Worm (Caenorhabditis elegans) whole organism, L2 larva: Measurements from ENCODE around the gene B0563.10.

Source experiments
- C34F6.9 ChIP-seq: fragments of 150-350 bp; optimal IDR thresholded peaks from 2 replicates; lab custom pipeline; 2014; ENCODE audit warnings: missing biosample characterization, missing genetic modification characterization
- F13H6.1 ChIP-seq: sonication (generic microtip); optimal IDR thresholded peaks from 2 replicates; lab custom pipeline; 2016; ENCODE audit warnings: missing genetic modification characterization, missing compliant biosample characterization
- R02D3.7 ChIP-seq: fragments of 150-350 bp; optimal IDR thresholded peaks from 2 replicates; lab custom pipeline; 2014; ENCODE audit warnings: missing biosample characterization, missing genetic modification characterization
- Y55F3AM.14 ChIP-seq: fragments of 200-800 bp; sonication (Bioruptor generic); optimal IDR thresholded peaks from 2 replicates; lab custom pipeline; 2018; ENCODE audit warnings: mild to moderate bottlenecking, missing genetic modification characterization, missing compliant biosample characterization
- aly-2 ChIP-seq: fragments of 150-350 bp; optimal IDR thresholded peaks from 2 replicates; lab custom pipeline; 2014; ENCODE audit warnings: missing biosample characterization, missing genetic modification characterization
- ama-1 ChIP-seq: fragments of 150-350 bp; optimal IDR thresholded peaks from 2 replicates; lab custom pipeline; 2018; ENCODE audit warnings: inconsistent platforms
- blmp-1 ChIP-seq: sonication (generic microtip); optimal IDR thresholded peaks from 2 replicates; lab custom pipeline; 2017; ENCODE audit warnings: missing genetic modification characterization, mild to moderate bottlenecking, missing compliant biosample characterization, antibody characterized with exemption, moderate library complexity; ENCODE audit not compliant: insufficient read depth
- crh-2 ChIP-seq: sonication (generic microtip); optimal IDR thresholded peaks from 2 replicates; lab custom pipeline; 2017; ENCODE audit warnings: missing biosample characterization, missing genetic modification characterization
- dmd-4 ChIP-seq: sonication (generic microtip); optimal IDR thresholded peaks from 2 replicates; lab custom pipeline; 2017; ENCODE audit warnings: missing biosample characterization, missing genetic modification characterization
- egl-27 ChIP-seq: sonication (generic microtip); optimal IDR thresholded peaks from 3 replicates; lab custom pipeline; 2017; ENCODE audit warnings: missing biosample characterization, missing genetic modification reagents, missing genetic modification characterization
- elt-3 ChIP-seq: sonication (generic microtip); optimal IDR thresholded peaks from 2 replicates; lab custom pipeline; 2017; ENCODE audit warnings: missing biosample characterization, missing genetic modification characterization
- fos-1 ChIP-seq: fragments of 150-350 bp; optimal IDR thresholded peaks from 2 replicates; lab custom pipeline; 2014; ENCODE audit warnings: missing biosample characterization, missing genetic modification characterization
- gmeb-1 ChIP-seq: fragments of 150-350 bp; optimal IDR thresholded peaks from 2 replicates; lab custom pipeline; 2014; ENCODE audit warnings: missing biosample characterization, missing genetic modification characterization
- lin-11 ChIP-seq: fragments of 150-350 bp; sonication (generic microtip); optimal IDR thresholded peaks from 2 replicates; lab custom pipeline; 2014; ENCODE audit warnings: missing biosample characterization, missing genetic modification characterization, inconsistent platforms, mixed read lengths
- lin-13 ChIP-seq: fragments of 150-350 bp; optimal IDR thresholded peaks from 2 replicates; lab custom pipeline; 2014; ENCODE audit warnings: missing biosample characterization, missing genetic modification reagents, missing genetic modification characterization
- lsy-2 ChIP-seq, 2 experiments: fragments of 150-350 bp in 1 of 2; sonication (generic microtip) in 1 of 2; optimal IDR thresholded peaks; 2 replicates each; lab custom pipeline; 2014 to 2017; ENCODE audit warnings: missing biosample characterization in 2 of 2, missing genetic modification characterization in 2 of 2
- mab-5 ChIP-seq: fragments of 150-350 bp; optimal IDR thresholded peaks from 2 replicates; lab custom pipeline; 2014; ENCODE audit warnings: missing biosample characterization, missing genetic modification characterization
- mdl-1 ChIP-seq, 2 experiments: fragments of 150-350 bp in 1 of 2; sonication (generic microtip) in 1 of 2; optimal IDR thresholded peaks; 2 replicates each; lab custom pipeline; 2017; ENCODE audit warnings: missing biosample characterization in 2 of 2, missing genetic modification characterization in 2 of 2
- nhr-11 ChIP-seq: fragments of 150-350 bp; optimal IDR thresholded peaks from 2 replicates; lab custom pipeline; 2014; ENCODE audit warnings: missing biosample characterization, missing genetic modification characterization
- nhr-12 ChIP-seq: fragments of 150-350 bp; optimal IDR thresholded peaks from 2 replicates; lab custom pipeline; 2014; ENCODE audit warnings: missing biosample characterization, missing genetic modification characterization
- nhr-129 ChIP-seq: fragments of 150-350 bp; optimal IDR thresholded peaks from 2 replicates; lab custom pipeline; 2014; ENCODE audit warnings: missing biosample characterization, missing genetic modification characterization
- nhr-21 ChIP-seq: fragments of 150-350 bp; optimal IDR thresholded peaks from 2 replicates; lab custom pipeline; 2014; ENCODE audit warnings: missing biosample characterization, missing genetic modification characterization
- nhr-23 ChIP-seq: fragments of 150-350 bp; optimal IDR thresholded peaks from 2 replicates; lab custom pipeline; 2014; ENCODE audit warnings: missing biosample characterization, missing genetic modification reagents, missing genetic modification characterization
- nhr-25 ChIP-seq: fragments of 150-350 bp; sonication (generic microtip); optimal IDR thresholded peaks from 3 replicates; lab custom pipeline; 2014; ENCODE audit warnings: missing biosample characterization, missing genetic modification characterization
- nhr-6 ChIP-seq: fragments of 150-350 bp; optimal IDR thresholded peaks from 2 replicates; lab custom pipeline; 2014; ENCODE audit warnings: missing biosample characterization, missing genetic modification characterization
- nhr-77 ChIP-seq: fragments of 150-350 bp; optimal IDR thresholded peaks from 2 replicates; lab custom pipeline; 2014; ENCODE audit warnings: missing biosample characterization, missing genetic modification characterization
- sem-4 ChIP-seq: fragments of 150-350 bp; optimal IDR thresholded peaks from 2 replicates; lab custom pipeline; 2014; ENCODE audit warnings: missing biosample characterization, missing genetic modification reagents, missing genetic modification characterization
- skn-1 ChIP-seq: sonication (generic microtip); optimal IDR thresholded peaks from 2 replicates; lab custom pipeline; 2017; ENCODE audit warnings: missing biosample characterization, missing genetic modification characterization
- sma-3 ChIP-seq: sonication (generic microtip); optimal IDR thresholded peaks from 2 replicates; lab custom pipeline; 2016; ENCODE audit warnings: missing genetic modification reagents, missing genetic modification characterization, missing compliant biosample characterization
- sma-9 ChIP-seq, 2 experiments: fragments of 150-350 bp in 1 of 2; sonication (generic microtip) in 1 of 2; optimal IDR thresholded peaks; 2 replicates each; lab custom pipeline; 2014 to 2016; ENCODE audit warnings: missing genetic modification characterization in 2 of 2, mild to moderate bottlenecking in 1 of 2, missing biosample characterization in 1 of 2, missing compliant biosample characterization in 1 of 2, missing genetic modification reagents in 1 of 2, moderate library complexity in 1 of 2
- snpc-4 ChIP-seq: fragments of 150-350 bp; optimal IDR thresholded peaks from 2 replicates; lab custom pipeline; 2014; ENCODE audit warnings: missing biosample characterization, missing genetic modification characterization
- unc-55 ChIP-seq: fragments of 150-350 bp; sonication (generic microtip); optimal IDR thresholded peaks from 3 replicates; lab custom pipeline; 2014; ENCODE audit warnings: missing biosample characterization, missing genetic modification reagents, missing genetic modification characterization
- unc-62 ChIP-seq: fragments of 150-350 bp; optimal IDR thresholded peaks from 2 replicates; lab custom pipeline; 2014; ENCODE audit warnings: missing biosample characterization, missing genetic modification reagents, missing genetic modification characterization
- zag-1 ChIP-seq: fragments of 150-350 bp; optimal IDR thresholded peaks from 2 replicates; lab custom pipeline; 2014; ENCODE audit warnings: missing biosample characterization, missing genetic modification characterization
- ztf-11 ChIP-seq: sonication (generic microtip); optimal IDR thresholded peaks from 2 replicates; lab custom pipeline; 2017; ENCODE audit warnings: missing biosample characterization, missing genetic modification characterization
- ztf-4 ChIP-seq: fragments of 150-350 bp; optimal IDR thresholded peaks from 2 replicates; lab custom pipeline; 2014; ENCODE audit warnings: missing biosample characterization, missing genetic modification characterization

B0563.10 gene

ce11 chrX:9166921-9167320 is at the start of gene B0563.10:
TSS of gene B0563.10 (minus strand) at chrX:9167245.
- no peak for TF ChIP-seq nhr-12 (tag; lab: Kevin White, UChicago)
- TF ChIP-seq nhr-6, result no peak
- TF ChIP-seq elt-3 (tag; lab: Kevin White, UChicago), result no peak
- no peak for TF ChIP-seq ztf-4 (tag; lab: Kevin White, UChicago)
- TF ChIP-seq R02D3.7 (tag; lab: Kevin White, UChicago), result no peak
- TF ChIP-seq aly-2 (tag; lab: Kevin White, UChicago), result no peak
- TF ChIP-seq sma-3 (GFP tag; lab: Kevin White, UChicago), result no peak
- no peak for TF ChIP-seq unc-62
- TF ChIP-seq sma-9 (GFP tag; optimal IDR thresholded peaks at IDR 0.05; lab: Kevin White, UChicago), result no peak
- no peak for TF ChIP-seq sma-9 (tag; optimal IDR thresholded peaks at IDR 0.05; lab: Kevin White, UChicago)
- TF ChIP-seq nhr-21, result no peak
- TF ChIP-seq fos-1 (tag; lab: Kevin White, UChicago), result no peak
- TF ChIP-seq zag-1, result no peak
- no peak for TF ChIP-seq F13H6.1 (tag; lab: Kevin White, UChicago)
- no peak for TF ChIP-seq C34F6.9 (tag; lab: Kevin White, UChicago)
- no peak for TF ChIP-seq snpc-4 (tag; lab: Kevin White, UChicago)
- TF ChIP-seq lsy-2 (tag; optimal IDR thresholded peaks at IDR 0.05; lab: Kevin White, UChicago), result no peak
- no peak for TF ChIP-seq lin-11 (tag; lab: Kevin White, UChicago)

DNA sequence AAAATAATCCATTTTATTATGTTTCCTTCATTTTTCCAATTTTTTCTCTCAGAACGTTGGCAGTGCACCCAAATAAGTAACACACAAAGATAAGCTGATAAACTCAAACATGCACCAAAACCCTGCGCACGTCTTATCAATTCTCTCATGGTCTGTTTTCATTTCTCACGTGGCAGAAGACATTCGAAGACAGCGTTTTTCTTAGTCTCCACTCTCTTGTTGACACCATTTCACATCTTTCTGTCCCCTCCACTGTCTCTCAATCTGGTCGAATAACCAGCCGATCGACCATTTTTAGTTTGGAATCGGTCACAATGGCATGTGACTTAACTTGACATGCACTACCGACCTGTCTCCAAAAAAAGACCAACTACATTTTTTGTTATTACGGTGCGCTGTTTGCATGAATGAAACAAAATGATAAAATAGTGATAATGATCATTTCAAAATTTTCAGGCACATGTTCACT is 46.9 kb upstream of the B0563.10 start, which contains the start of gene C35B8.3:
C35B8.3 (plus strand) TSS at position 51 of the 469 bp plus-strand sequence.
- no peak for TF ChIP-seq lin-11 (tag; lab: Kevin White, UChicago)
- no peak for TF ChIP-seq zag-1
- TF ChIP-seq sma-3 (GFP tag; lab: Kevin White, UChicago), result peak; percentile 46
- peak in 1 of 2 experiments; percentile 61 for TF ChIP-seq mdl-1 (tag; optimal IDR thresholded peaks at IDR 0.05; lab: Kevin White, UChicago)
- no peak for TF ChIP-seq ztf-4 (tag; lab: Kevin White, UChicago)
- TF ChIP-seq lsy-2 (tag; optimal IDR thresholded peaks at IDR 0.05; lab: Kevin White, UChicago), result no peak
- peak; percentile 56 for TF ChIP-seq gmeb-1
- TF ChIP-seq egl-27, result no peak
- no peak for TF ChIP-seq R02D3.7 (tag; lab: Kevin White, UChicago)
- TF ChIP-seq sem-4 (tag; lab: Kevin White, UChicago), result no peak
- no peak for TF ChIP-seq nhr-23 (tag; lab: Kevin White, UChicago)
- no peak for TF ChIP-seq dmd-4 (tag; lab: Kevin White, UChicago)
- peak; percentile 51 for TF ChIP-seq blmp-1 (tag; lab: Kevin White, UChicago)
- no peak for TF ChIP-seq unc-55
- TF ChIP-seq mab-5 (tag; lab: Kevin White, UChicago), result no peak
- TF ChIP-seq nhr-6, result peak; percentile 47
- TF ChIP-seq Y55F3AM.14, result peak; percentile 65
- peak; percentile 61 for TF ChIP-seq fos-1 (tag; lab: Kevin White, UChicago)
- TF ChIP-seq skn-1 (tag; lab: Kevin White, UChicago), result no peak
- peak; percentile 7 for TF ChIP-seq F13H6.1 (tag; lab: Kevin White, UChicago)
- TF ChIP-seq nhr-77 (tag; lab: Kevin White, UChicago), result no peak
- TF ChIP-seq crh-2 (tag; lab: Kevin White, UChicago), result peak; percentile 69
- TF ChIP-seq elt-3 (tag; lab: Kevin White, UChicago), result no peak
- TF ChIP-seq C34F6.9 (tag; lab: Kevin White, UChicago), result no peak
- peak; percentile 67 for TF ChIP-seq nhr-21
- TF ChIP-seq sma-9 (GFP tag; optimal IDR thresholded peaks at IDR 0.05; lab: Kevin White, UChicago), result peak; percentile 78
- TF ChIP-seq sma-9 (tag; optimal IDR thresholded peaks at IDR 0.05; lab: Kevin White, UChicago), result no peak
- TF ChIP-seq nhr-129 (tag; lab: Kevin White, UChicago), result peak; percentile 84
- peak; percentile 74 for TF ChIP-seq nhr-25
- TF ChIP-seq unc-62, result no peak

DNA sequence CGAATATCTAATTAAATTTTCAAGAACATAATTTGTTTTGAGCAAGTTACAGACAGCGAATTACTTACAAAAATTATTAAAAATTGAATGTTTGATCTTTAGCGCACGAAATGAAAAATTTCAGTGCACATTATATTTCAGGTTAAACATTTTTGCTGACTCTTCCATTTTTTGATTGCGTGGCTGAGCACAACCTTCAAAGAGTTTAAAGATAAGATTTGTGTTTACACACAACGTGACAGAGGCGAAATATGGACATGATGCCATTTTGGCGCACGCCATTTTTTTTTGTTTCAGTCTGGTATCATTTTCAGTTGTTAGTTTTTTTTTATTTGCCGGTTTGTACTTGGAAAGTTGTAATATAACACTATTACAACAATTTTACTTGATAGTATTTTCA is 45.6 kb upstream of the B0563.10 start:
- TF ChIP-seq unc-55 (no peak), nhr-11 (tag; lab: Kevin White, UChicago) (no peak), fos-1 (tag; lab: Kevin White, UChicago) (peak; percentile 91), crh-2 (tag; lab: Kevin White, UChicago) (peak; percentile 64), dmd-4 (tag; lab: Kevin White, UChicago) (no peak), sma-9 (GFP tag; optimal IDR thresholded peaks at IDR 0.05; lab: Kevin White, UChicago) (peak; percentile 38), sma-9 (tag; optimal IDR thresholded peaks at IDR 0.05; lab: Kevin White, UChicago) (no peak)

DNA sequence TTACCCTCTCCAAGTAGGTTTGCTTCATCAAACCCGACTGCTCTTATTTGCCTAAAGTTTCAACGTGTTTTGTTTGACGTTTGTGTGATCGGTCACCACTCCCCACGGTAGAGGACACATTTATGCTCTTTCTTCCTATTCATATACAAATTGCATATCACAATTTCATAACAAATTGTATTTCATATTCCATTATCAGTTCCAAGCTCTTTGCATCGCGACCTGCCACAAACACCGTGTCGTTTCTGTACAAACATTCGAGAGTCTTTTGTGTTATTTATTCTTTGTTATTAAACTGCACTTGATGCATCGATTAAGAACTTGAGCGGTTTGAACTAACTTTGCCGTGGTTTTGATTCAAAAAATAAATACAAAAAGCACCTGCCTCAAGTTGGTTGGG is 43.0 kb upstream of the B0563.10 start:
- no peak for TF ChIP-seq nhr-6
- no peak for TF ChIP-seq unc-55
- no peak for TF ChIP-seq lin-13 (GFP tag; lab: Kevin White, UChicago)
- no peak for TF ChIP-seq nhr-21
- peak; percentile 31 for TF ChIP-seq F13H6.1 (tag; lab: Kevin White, UChicago)
- TF ChIP-seq fos-1 (tag; lab: Kevin White, UChicago), result peak; percentile 63
- TF ChIP-seq ama-1 (lab: Kevin White, UChicago), result no peak
- peak; percentile 26 for TF ChIP-seq sma-9 (GFP tag; optimal IDR thresholded peaks at IDR 0.05; lab: Kevin White, UChicago)
- no peak for TF ChIP-seq sma-9 (tag; optimal IDR thresholded peaks at IDR 0.05; lab: Kevin White, UChicago)
- no peak for TF ChIP-seq ztf-11 (tag; lab: Kevin White, UChicago)
- TF ChIP-seq gmeb-1, result peak; percentile 23
- TF ChIP-seq crh-2 (tag; lab: Kevin White, UChicago), result no peak
- no peak for TF ChIP-seq elt-3 (tag; lab: Kevin White, UChicago)
